Fruit fly (Drosophila melanogaster): ENCODE measurements around the gene CG31909.
A peak's percentile ranks its signal among the peaks of the same experiment; 100 is the strongest.

CG31909 gene

DNA sequence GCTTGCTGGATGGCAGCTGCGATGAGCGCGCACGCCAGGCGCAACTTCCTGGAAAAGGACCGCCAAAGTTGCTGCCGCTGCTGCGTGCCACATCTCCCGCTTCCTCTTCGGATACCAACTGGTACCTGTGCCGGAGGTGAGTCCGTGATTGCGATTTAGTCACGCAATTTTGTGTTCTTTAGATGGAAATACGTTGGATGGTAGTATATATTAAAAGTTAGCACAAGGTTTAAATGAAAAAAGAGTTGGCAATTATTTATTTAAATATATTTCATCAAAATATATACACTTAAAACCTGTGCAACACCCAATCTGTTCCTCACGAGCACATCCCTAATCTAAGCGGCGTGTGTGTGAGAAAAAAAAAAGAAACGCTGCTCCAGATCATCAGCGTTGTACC, 33.3 kb downstream of the CG31909 start:
- no peak for TF ChIP-seq CG33017 (tag; optimal IDR thresholded peaks at IDR 0.05)
- TF ChIP-seq ovo (GFP tag; optimal IDR thresholded peaks at IDR 0.05), result no peak
- TF ChIP-seq CG5204 (GFP tag; optimal IDR thresholded peaks at IDR 0.05), result no peak
- no peak for TF ChIP-seq CG11617 (GFP tag; optimal IDR thresholded peaks at IDR 0.05)
- TF ChIP-seq tj (GFP tag; optimal IDR thresholded peaks at IDR 0.05), result no peak
- TF ChIP-seq bab1 (GFP tag; optimal IDR thresholded peaks at IDR 0.05), result no peak
- no peak for TF ChIP-seq pad (GFP tag; optimal IDR thresholded peaks at IDR 0.05)
- no peak for TF ChIP-seq CG14711 (tag; optimal IDR thresholded peaks at IDR 0.05)
- no peak for TF ChIP-seq cic (GFP tag; optimal IDR thresholded peaks at IDR 0.05)
- TF ChIP-seq Hr96 (GFP tag; optimal IDR thresholded peaks at IDR 0.05), result no peak
- no peak for TF ChIP-seq CG7045 (GFP tag; optimal IDR thresholded peaks at IDR 0.05)
- TF ChIP-seq Crg-1 (GFP tag; optimal IDR thresholded peaks at IDR 0.05), result no peak
- TF ChIP-seq CG12768 (GFP tag; optimal IDR thresholded peaks at IDR 0.05), result no peak
- TF ChIP-seq Clk (GFP tag; optimal IDR thresholded peaks at IDR 0.05), result no peak
- no peak for TF ChIP-seq CG7101 (tag; optimal IDR thresholded peaks at IDR 0.05)
- TF ChIP-seq CG1620 (GFP tag; optimal IDR thresholded peaks at IDR 0.05), result no peak
- no peak for TF ChIP-seq toe (GFP tag; optimal IDR thresholded peaks at IDR 0.05)
- no peak for TF ChIP-seq Mnt (GFP tag; optimal IDR thresholded peaks at IDR 0.05)
- no peak for TF ChIP-seq cnc (optimal IDR thresholded peaks at IDR 0.05)
- no peak for TF ChIP-seq kay (GFP tag; ENCODE audit: borderline replicate concordance)

dm6 chr2L:7291968-7292367, 34.7 kb downstream of the CG31909 start:
- TF ChIP-seq CG1620 (GFP tag; optimal IDR thresholded peaks at IDR 0.05) (no peak), cic (GFP tag; optimal IDR thresholded peaks at IDR 0.05) (no peak), tj (GFP tag; optimal IDR thresholded peaks at IDR 0.05) (no peak), CG12768 (GFP tag; optimal IDR thresholded peaks at IDR 0.05) (no peak), CG14711 (tag; optimal IDR thresholded peaks at IDR 0.05) (no peak), bab1 (GFP tag; optimal IDR thresholded peaks at IDR 0.05) (no peak), kay (GFP tag; ENCODE audit: borderline replicate concordance) (no peak), Clk (GFP tag; optimal IDR thresholded peaks at IDR 0.05) (no peak), ovo (GFP tag; optimal IDR thresholded peaks at IDR 0.05) (no peak), Hr96 (GFP tag; optimal IDR thresholded peaks at IDR 0.05) (no peak), CG5204 (GFP tag; optimal IDR thresholded peaks at IDR 0.05) (no peak), toe (GFP tag; optimal IDR thresholded peaks at IDR 0.05) (no peak), CG33017 (tag; optimal IDR thresholded peaks at IDR 0.05) (no peak), pad (GFP tag; optimal IDR thresholded peaks at IDR 0.05) (no peak), Mnt (GFP tag; optimal IDR thresholded peaks at IDR 0.05) (no peak)

dm6 chr2L:7293475-7294332, 36.4 kb downstream of the CG31909 start:
- TF ChIP-seq CG11617 (GFP tag; optimal IDR thresholded peaks at IDR 0.05) (no peak), toe (GFP tag; optimal IDR thresholded peaks at IDR 0.05) (no peak), CG33017 (tag; optimal IDR thresholded peaks at IDR 0.05) (no peak), tj (GFP tag; optimal IDR thresholded peaks at IDR 0.05) (no peak), cnc (optimal IDR thresholded peaks at IDR 0.05) (no peak), CG7045 (GFP tag; optimal IDR thresholded peaks at IDR 0.05) (no peak), pad (GFP tag; optimal IDR thresholded peaks at IDR 0.05) (no peak), CG1620 (GFP tag; optimal IDR thresholded peaks at IDR 0.05) (no peak), CG7101 (tag; optimal IDR thresholded peaks at IDR 0.05) (no peak), cic (GFP tag; optimal IDR thresholded peaks at IDR 0.05) (no peak), ovo (GFP tag; optimal IDR thresholded peaks at IDR 0.05) (no peak), Crg-1 (GFP tag; optimal IDR thresholded peaks at IDR 0.05) (no peak), Hr96 (GFP tag; optimal IDR thresholded peaks at IDR 0.05) (no peak), Clk (GFP tag; optimal IDR thresholded peaks at IDR 0.05) (no peak), CG12768 (GFP tag; optimal IDR thresholded peaks at IDR 0.05) (no peak), kay (GFP tag; ENCODE audit: borderline replicate concordance) (no peak), Mnt (GFP tag; optimal IDR thresholded peaks at IDR 0.05) (no peak), CG14711 (tag; optimal IDR thresholded peaks at IDR 0.05) (no peak), CG5204 (GFP tag; optimal IDR thresholded peaks at IDR 0.05) (no peak)

dm6 chr2L:7294964-7295363, 37.7 kb downstream of the CG31909 start:
- no peak for TF ChIP-seq CG14711 (tag; optimal IDR thresholded peaks at IDR 0.05)
- no peak for TF ChIP-seq Crg-1 (GFP tag; optimal IDR thresholded peaks at IDR 0.05)
- no peak for TF ChIP-seq CG7045 (GFP tag; optimal IDR thresholded peaks at IDR 0.05)
- TF ChIP-seq tj (GFP tag; optimal IDR thresholded peaks at IDR 0.05), result no peak
- no peak for TF ChIP-seq CG12768 (GFP tag; optimal IDR thresholded peaks at IDR 0.05)
- TF ChIP-seq ovo (GFP tag; optimal IDR thresholded peaks at IDR 0.05), result no peak
- no peak for TF ChIP-seq cic (GFP tag; optimal IDR thresholded peaks at IDR 0.05)
- TF ChIP-seq CG5204 (GFP tag; optimal IDR thresholded peaks at IDR 0.05), result no peak
- TF ChIP-seq bab1 (GFP tag; optimal IDR thresholded peaks at IDR 0.05), result no peak
- TF ChIP-seq Hr96 (GFP tag; optimal IDR thresholded peaks at IDR 0.05), result no peak

DNA sequence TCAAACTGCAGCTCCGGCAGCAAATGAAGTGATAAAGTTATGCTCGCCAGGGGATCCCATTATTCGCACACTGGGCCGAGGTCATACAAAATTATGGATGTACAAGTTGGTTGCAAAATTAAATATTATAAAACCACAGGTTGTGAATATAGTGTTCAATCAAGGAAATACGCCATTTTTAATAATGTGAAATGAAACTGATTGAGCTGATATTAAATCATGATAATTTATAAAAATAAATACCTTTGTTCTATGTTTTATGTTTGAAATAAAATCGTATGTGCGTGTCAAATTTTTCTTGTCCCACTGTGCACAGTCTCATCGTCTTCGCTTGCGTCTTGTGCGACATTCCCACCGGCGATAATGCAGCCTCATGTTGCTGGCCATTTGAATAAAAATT, 38.6 kb downstream of the CG31909 start:
- TF ChIP-seq kay (GFP tag; ENCODE audit: borderline replicate concordance) (no peak), CG12768 (GFP tag; optimal IDR thresholded peaks at IDR 0.05) (no peak), CG1620 (GFP tag; optimal IDR thresholded peaks at IDR 0.05) (no peak), CG11617 (GFP tag; optimal IDR thresholded peaks at IDR 0.05) (no peak), CG5204 (GFP tag; optimal IDR thresholded peaks at IDR 0.05) (no peak), cnc (optimal IDR thresholded peaks at IDR 0.05) (no peak), CG14711 (tag; optimal IDR thresholded peaks at IDR 0.05) (no peak)

DNA sequence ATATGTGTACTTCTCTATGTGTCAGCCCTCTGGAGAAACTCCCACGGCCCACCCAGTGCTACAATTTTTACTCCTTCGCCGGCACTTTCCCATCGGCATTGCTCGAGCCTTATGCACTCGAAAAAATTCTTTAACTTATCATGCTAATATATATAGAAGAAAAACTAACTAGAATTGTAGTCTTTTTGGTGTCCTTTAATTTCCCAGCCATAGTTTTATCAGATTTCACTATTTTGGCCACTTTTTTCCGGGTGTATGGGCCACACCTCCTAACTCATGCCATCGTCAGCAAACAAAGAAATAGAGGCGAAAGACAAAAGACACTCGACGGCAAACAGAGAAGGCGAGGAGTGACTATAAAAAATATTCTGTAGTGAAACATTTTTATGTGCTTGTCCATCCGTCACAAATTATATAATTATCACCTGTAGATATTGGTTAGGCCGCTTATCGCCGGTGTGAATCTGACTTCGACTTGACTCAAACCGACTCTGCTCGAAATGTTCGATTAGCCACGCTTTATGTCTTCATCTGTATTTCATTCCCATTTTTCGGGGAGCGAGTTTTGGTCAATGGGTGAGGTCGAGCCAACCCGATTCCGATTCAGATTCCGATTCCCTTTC, 41.5 kb downstream of the CG31909 start:
- TF ChIP-seq ovo (GFP tag; optimal IDR thresholded peaks at IDR 0.05) (no peak), Clk (GFP tag; optimal IDR thresholded peaks at IDR 0.05) (no peak), CG7045 (GFP tag; optimal IDR thresholded peaks at IDR 0.05) (no peak), CG5204 (GFP tag; optimal IDR thresholded peaks at IDR 0.05) (no peak), Crg-1 (GFP tag; optimal IDR thresholded peaks at IDR 0.05) (no peak), kay (GFP tag; ENCODE audit: borderline replicate concordance) (peak; percentile 21)

Measured in whole organism, adult.